Fruit fly (Drosophila melanogaster) whole organism, pupa: ENCODE data around the gene CG14720.

ENCODE experiments used
- CG14655 ChIP-seq: fragments of 200-800 bp; sonication (Bioruptor generic); optimal IDR thresholded peaks from 3 replicates; lab custom pipeline; 2017; ENCODE audit warnings: mild to moderate bottlenecking, missing biosample characterization, missing genetic modification reagents, missing genetic modification characterization
- EcR ChIP-seq: fragments of 200-800 bp; sonication (Bioruptor generic); optimal IDR thresholded peaks from 3 replicates; lab custom pipeline; 2019; ENCODE audit warnings: missing biosample characterization, missing genetic modification characterization, mild to moderate bottlenecking, moderate library complexity, missing genetic modification reagents
- gl ChIP-seq: fragments of 200-800 bp; sonication (Bioruptor generic); optimal IDR thresholded peaks from 2 replicates; lab custom pipeline; 2018; ENCODE audit warnings: missing biosample characterization, mild to moderate bottlenecking, missing genetic modification characterization

- TF ChIP-seq CG14655 (no peak), EcR (GFP tag; lab: Kevin White, UChicago) (no peak), gl (tag; lab: Kevin White, UChicago) (no peak)
Observed at dm6 chr3R:11758160-11758506, 46.7 kb downstream of the CG14720 start.
